Worm (Caenorhabditis elegans): ENCODE measurements around the gene frpr-13.

DNA sequence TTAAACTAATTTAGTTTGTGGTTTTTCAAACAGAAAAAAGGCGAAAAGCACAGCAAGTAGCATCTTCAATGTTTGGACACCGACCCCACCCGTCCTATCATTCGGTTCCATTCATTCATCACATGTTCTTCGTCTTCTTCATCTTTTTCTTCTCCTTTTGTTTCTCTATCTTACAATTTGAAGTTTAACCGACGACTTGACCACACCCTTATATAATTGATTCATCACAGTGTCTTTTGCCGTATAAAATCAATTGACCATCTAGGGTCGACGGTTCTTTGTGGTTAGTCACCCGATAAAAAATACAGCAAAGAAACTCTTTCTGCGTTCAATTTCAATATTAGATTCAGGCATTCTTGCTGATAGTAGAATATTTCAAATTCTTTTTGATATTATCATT lies 36.2 kb downstream of the frpr-13 start:
- TF ChIP-seq zag-1 (tag; optimal IDR thresholded peaks at IDR 0.05) (no peak), ztf-4 (tag; optimal IDR thresholded peaks at IDR 0.05) (no peak)
